Worm (Caenorhabditis elegans) whole organism, L3 larva: ENCODE data around the gene Y49F6B.12.

Experiments
- aly-2 ChIP-seq: fragments of 150-350 bp; optimal IDR thresholded peaks from 2 replicates; lab custom pipeline; 2014; ENCODE audit warnings: missing biosample characterization, missing genetic modification characterization
- ama-1 ChIP-seq: fragments of 150-350 bp; optimal IDR thresholded peaks from 2 replicates; lab custom pipeline; 2018
- ceh-16 ChIP-seq: sonication (generic microtip); optimal IDR thresholded peaks from 2 replicates; lab custom pipeline; 2017; ENCODE audit warnings: missing biosample characterization, missing genetic modification characterization
- lin-15B ChIP-seq: fragments of 150-350 bp; optimal IDR thresholded peaks from 2 replicates; lab custom pipeline; 2014; ENCODE audit warnings: missing biosample characterization, missing genetic modification characterization
- nfya-1 ChIP-seq: sonication (generic microtip); optimal IDR thresholded peaks from 2 replicates; lab custom pipeline; 2017; ENCODE audit warnings: missing genetic modification characterization, mild to moderate bottlenecking, missing compliant biosample characterization, antibody characterized with exemption, moderate library complexity; ENCODE audit not compliant: insufficient read depth
- nhr-23 ChIP-seq: fragments of 150-350 bp; optimal IDR thresholded peaks from 2 replicates; lab custom pipeline; 2014; ENCODE audit warnings: missing biosample characterization, missing genetic modification reagents, missing genetic modification characterization
- nhr-28 ChIP-seq: fragments of 150-350 bp; optimal IDR thresholded peaks from 2 replicates; lab custom pipeline; 2014; ENCODE audit warnings: missing biosample characterization, missing genetic modification characterization
- nhr-76 ChIP-seq: fragments of 150-350 bp; sonication (generic microtip); optimal IDR thresholded peaks from 5 replicates; lab custom pipeline; 2014; ENCODE audit warnings: missing biosample characterization, missing genetic modification characterization
- pha-4 ChIP-seq: fragments of 150-350 bp; optimal IDR thresholded peaks from 2 replicates; lab custom pipeline; 2014; ENCODE audit warnings: missing biosample characterization, missing genetic modification reagents, missing genetic modification characterization
- skn-1 ChIP-seq: fragments of 150-350 bp; optimal IDR thresholded peaks from 2 replicates; lab custom pipeline; 2014; ENCODE audit warnings: missing biosample characterization, missing genetic modification characterization
- tbx-2 ChIP-seq: sonication (generic microtip); optimal IDR thresholded peaks from 2 replicates; lab custom pipeline; 2016; ENCODE audit warnings: mild to moderate bottlenecking, missing genetic modification characterization, missing compliant biosample characterization
- unc-62 ChIP-seq: fragments of 150-350 bp; sonication (generic microtip); optimal IDR thresholded peaks from 4 replicates; lab custom pipeline; 2014; ENCODE audit warnings: missing biosample characterization, missing genetic modification reagents, missing genetic modification characterization

- TF ChIP-seq aly-2, result no peak
- no peak for TF ChIP-seq unc-62 (GFP tag; lab: Kevin White, UChicago)
- TF ChIP-seq nfya-1 (tag; lab: Kevin White, UChicago), result no peak
- no peak for TF ChIP-seq nhr-23 (tag; lab: Kevin White, UChicago)
- no peak for TF ChIP-seq lin-15B (tag; lab: Kevin White, UChicago)
- no peak for TF ChIP-seq ama-1
- TF ChIP-seq pha-4 (tag; lab: Kevin White, UChicago), result no peak
- no peak for TF ChIP-seq nhr-28
- no peak for TF ChIP-seq tbx-2 (tag; lab: Kevin White, UChicago)
- no peak for TF ChIP-seq nhr-76 (tag; lab: Kevin White, UChicago)
- no peak for TF ChIP-seq skn-1 (tag; lab: Kevin White, UChicago)
- no peak for TF ChIP-seq ceh-16 (tag; lab: Kevin White, UChicago)
Measured at ce11 chrII:3458209-3458608, 14.0 kb downstream of the Y49F6B.12 start, which contains the start of the genes C16C8.26 and C16C8.19.
